Fruit fly (Drosophila melanogaster) whole organism, embryonic: Measurements from ENCODE around the gene mTTF.
A peak's percentile ranks its signal among the peaks of the same experiment; 100 is the strongest.

Experiments used
- Awh ChIP-seq: fragments of 200-800 bp; sonication (Bioruptor generic); IDR thresholded peaks from 2 replicates; pipeline ENCODE4, ENCODE4 v1.3.6; 2022; ENCODE audit warnings: missing biosample characterization, missing genetic modification characterization
- B-H1 ChIP-seq: fragments of 200-800 bp; sonication (Bioruptor generic); IDR thresholded peaks from 3 replicates; pipeline ENCODE4 v1.3.6; 2022; ENCODE audit warnings: missing biosample characterization, missing genetic modification characterization
- B-H2 ChIP-seq: fragments of 200-800 bp; sonication (Bioruptor generic); optimal IDR thresholded peaks from 2 replicates; lab custom pipeline; 2018; ENCODE audit warnings: missing biosample characterization, mild to moderate bottlenecking, missing genetic modification characterization
- CG10321 ChIP-seq: fragments of 200-800 bp; sonication (Bioruptor generic); IDR thresholded peaks from 2 replicates; pipeline ENCODE4 v1.3.6; 2022; ENCODE audit warnings: missing biosample characterization, missing genetic modification characterization
- CG10431 ChIP-seq: fragments of 200-800 bp; sonication (Bioruptor generic); optimal IDR thresholded peaks from 3 replicates; lab custom pipeline; 2018; ENCODE audit warnings: missing biosample characterization, mild to moderate bottlenecking, missing genetic modification characterization
- CG11247 ChIP-seq: fragments of 200-800 bp; sonication (Bioruptor generic); IDR thresholded peaks from 2 replicates; pipeline ENCODE4 v1.3.6; 2022; ENCODE audit warnings: missing biosample characterization, missing genetic modification characterization
- CG11504 ChIP-seq: fragments of 200-800 bp; sonication (Bioruptor generic); optimal IDR thresholded peaks from 3 replicates; lab custom pipeline; 2019; ENCODE audit warnings: missing biosample characterization, mild to moderate bottlenecking, missing genetic modification characterization, moderate library complexity
- CG11723 ChIP-seq: fragments of 200-800 bp; sonication (Bioruptor generic); optimal IDR thresholded peaks from 2 replicates; lab custom pipeline; 2017; ENCODE audit warnings: missing biosample characterization, mild to moderate bottlenecking, missing genetic modification characterization
- CG1233 ChIP-seq: fragments of 200-800 bp; sonication (Bioruptor generic); optimal IDR thresholded peaks from 4 replicates; lab custom pipeline; 2018; ENCODE audit warnings: missing biosample characterization, mild to moderate bottlenecking, missing genetic modification characterization
- CG14965 ChIP-seq: fragments of 200-800 bp; sonication (Bioruptor generic); optimal IDR thresholded peaks from 2 replicates; lab custom pipeline; 2016; ENCODE audit warnings: missing biosample characterization, missing genetic modification characterization, borderline replicate concordance
- CG17186 ChIP-seq: fragments of 200-800 bp; sonication (Bioruptor generic); optimal IDR thresholded peaks from 3 replicates; lab custom pipeline; 2017; ENCODE audit warnings: missing biosample characterization, missing genetic modification reagents, missing genetic modification characterization
- CG17328 ChIP-seq: fragments of 200-800 bp; sonication (Bioruptor generic); IDR thresholded peaks from 2 replicates; pipeline ENCODE4 v1.3.6; 2022; ENCODE audit warnings: missing biosample characterization, missing genetic modification characterization
- CG17568 ChIP-seq: fragments of 200-800 bp; sonication (Bioruptor generic); optimal IDR thresholded peaks from 2 replicates; lab custom pipeline; 2018; ENCODE audit warnings: missing biosample characterization, mild to moderate bottlenecking, missing genetic modification characterization, moderate library complexity
- CG17912 ChIP-seq: fragments of 200-800 bp; sonication (Bioruptor generic); optimal IDR thresholded peaks from 2 replicates; lab custom pipeline; 2018; ENCODE audit warnings: missing biosample characterization, mild to moderate bottlenecking, missing genetic modification characterization
- CG18764 ChIP-seq: fragments of 200-800 bp; sonication (Bioruptor generic); optimal IDR thresholded peaks from 3 replicates; lab custom pipeline; 2016; ENCODE audit warnings: missing biosample characterization, missing genetic modification characterization
- CG2678 ChIP-seq: fragments of 200-800 bp; sonication (Bioruptor generic); optimal IDR thresholded peaks from 3 replicates; lab custom pipeline; 2019; ENCODE audit warnings: missing biosample characterization, mild to moderate bottlenecking, missing genetic modification characterization, moderate library complexity
- CG31441 ChIP-seq: fragments of 200-800 bp; sonication (Bioruptor generic); IDR thresholded peaks from 2 replicates; pipeline ENCODE4 v1.3.6; 2022; ENCODE audit warnings: missing biosample characterization, missing genetic modification characterization
- CG34376 ChIP-seq: fragments of 200-800 bp; sonication (Bioruptor generic); optimal IDR thresholded peaks from 2 replicates; lab custom pipeline; 2018; ENCODE audit warnings: missing biosample characterization, mild to moderate bottlenecking, missing genetic modification characterization
- CG3726 ChIP-seq: fragments of 200-800 bp; sonication (Bioruptor generic); IDR thresholded peaks from 3 replicates; pipeline ENCODE4, ENCODE4 v1.3.6; 2022; ENCODE audit warnings: missing biosample characterization, missing genetic modification characterization
- CG5180 ChIP-seq: fragments of 200-800 bp; sonication (Bioruptor generic); optimal IDR thresholded peaks from 3 replicates; lab custom pipeline; 2017; ENCODE audit warnings: missing biosample characterization, missing genetic modification characterization, mild to moderate bottlenecking, moderate library complexity, missing genetic modification reagents
- CG6813 ChIP-seq: fragments of 200-800 bp; sonication (Bioruptor generic); optimal IDR thresholded peaks from 2 replicates; lab custom pipeline; 2017; ENCODE audit warnings: missing biosample characterization, missing genetic modification characterization, mild to moderate bottlenecking, moderate library complexity, missing genetic modification reagents
- CG7556 ChIP-seq: fragments of 200-800 bp; sonication (Bioruptor generic); optimal IDR thresholded peaks from 2 replicates; lab custom pipeline; 2017; ENCODE audit warnings: missing biosample characterization, mild to moderate bottlenecking, missing genetic modification characterization
- CG7928 ChIP-seq: fragments of 200-800 bp; sonication (Bioruptor generic); optimal IDR thresholded peaks from 2 replicates; lab custom pipeline; 2017; ENCODE audit warnings: missing biosample characterization, mild to moderate bottlenecking, missing genetic modification characterization
- CG8281 ChIP-seq: fragments of 200-800 bp; sonication (Bioruptor generic); optimal IDR thresholded peaks from 2 replicates; lab custom pipeline; 2018; ENCODE audit warnings: missing biosample characterization, mild to moderate bottlenecking, missing genetic modification characterization, moderate library complexity
- CG9609 ChIP-seq: fragments of 200-800 bp; sonication (Bioruptor generic); optimal IDR thresholded peaks from 3 replicates; lab custom pipeline; 2016; ENCODE audit warnings: missing biosample characterization, missing genetic modification characterization
- HHEX ChIP-seq: fragments of 200-800 bp; sonication (Bioruptor generic); optimal IDR thresholded peaks from 3 replicates; lab custom pipeline; 2017; ENCODE audit warnings: missing biosample characterization, mild to moderate bottlenecking, missing genetic modification characterization, missing genetic modification reagents
- HLH4C ChIP-seq: fragments of 200-800 bp; sonication (Bioruptor generic); IDR thresholded peaks from 3 replicates; pipeline ENCODE4 v1.3.6; 2022; ENCODE audit warnings: missing biosample characterization, missing genetic modification characterization; ENCODE audit not compliant: partially characterized antibody
- NfI ChIP-seq: fragments of 200-800 bp; sonication (Bioruptor generic); optimal IDR thresholded peaks from 3 replicates; lab custom pipeline; 2018; ENCODE audit warnings: missing biosample characterization, mild to moderate bottlenecking, missing genetic modification characterization, moderate library complexity
- Rfx ChIP-seq: fragments of 200-800 bp; sonication (Bioruptor generic); IDR thresholded peaks from 2 replicates; pipeline ENCODE4 v1.3.6; 2022; ENCODE audit warnings: missing biosample characterization, missing genetic modification characterization
- Taf1 ChIP-seq: fragments of 200-800 bp; sonication (Bioruptor generic); IDR thresholded peaks from 2 replicates; pipeline ENCODE4 v1.3.6; 2022; ENCODE audit warnings: missing biosample characterization, missing genetic modification characterization
- bsh ChIP-seq, 2 experiments: fragments of 200-800 bp; sonication (Bioruptor generic); optimal IDR thresholded peaks; 2 replicates each; lab custom pipeline; 2017 to 2018; ENCODE audit warnings: mild to moderate bottlenecking in 2 of 2, missing biosample characterization in 2 of 2, missing genetic modification characterization in 2 of 2, moderate library complexity in 1 of 2
- cad ChIP-seq: fragments of >200 bp; optimal IDR thresholded peaks from 2 replicates; lab custom pipeline; 2017; ENCODE audit warnings: missing biosample characterization, missing genetic modification characterization
- chm ChIP-seq: fragments of 200-800 bp; sonication (Bioruptor generic); IDR thresholded peaks from 2 replicates; pipeline ENCODE4 v1.3.6; 2022; ENCODE audit warnings: missing biosample characterization, missing genetic modification characterization
- ci ChIP-seq: fragments of 200-800 bp; sonication (Bioruptor generic); IDR thresholded peaks from 3 replicates; pipeline ENCODE4 v1.3.6; 2022; ENCODE audit warnings: missing biosample characterization, missing genetic modification characterization
- dysf ChIP-seq: fragments of 200-800 bp; sonication (Bioruptor generic); IDR thresholded peaks from 3 replicates; pipeline ENCODE4 v1.3.6; 2022; ENCODE audit warnings: missing biosample characterization, missing genetic modification characterization
- esg ChIP-seq: fragments of 200-800 bp; sonication (Bioruptor generic); conservative IDR thresholded peaks from 2 replicates; pipeline ENCODE4 v1.3.6; 2022; ENCODE audit warnings: missing biosample characterization, missing genetic modification characterization
- exex ChIP-seq: fragments of 200-800 bp; sonication (Bioruptor generic); optimal IDR thresholded peaks from 4 replicates; lab custom pipeline; 2018; ENCODE audit warnings: missing biosample characterization, mild to moderate bottlenecking, missing genetic modification characterization, moderate library complexity
- knrl ChIP-seq: fragments of 200-800 bp; sonication (Bioruptor generic); IDR thresholded peaks from 3 replicates; pipeline ENCODE4 v1.3.6; 2022; ENCODE audit warnings: missing biosample characterization, missing genetic modification characterization; ENCODE audit not compliant: partially characterized antibody
- lbe ChIP-seq: fragments of 200-800 bp; sonication (Bioruptor generic); optimal IDR thresholded peaks from 2 replicates; lab custom pipeline; 2016; ENCODE audit warnings: missing biosample characterization, mild to moderate bottlenecking, missing genetic modification characterization
- nerfin-1 ChIP-seq: fragments of 200-800 bp; sonication (Bioruptor generic); optimal IDR thresholded peaks from 3 replicates; lab custom pipeline; 2019; ENCODE audit warnings: missing biosample characterization, mild to moderate bottlenecking, missing genetic modification characterization, moderate library complexity
- phol ChIP-seq: fragments of 200-800 bp; sonication (Bioruptor generic); optimal IDR thresholded peaks from 3 replicates; lab custom pipeline; 2018; ENCODE audit warnings: missing biosample characterization, mild to moderate bottlenecking, missing genetic modification characterization, moderate library complexity
- prd ChIP-seq, 3 experiments: fragments of >200 bp in 2 of 3; fragments of 200-800 bp in 1 of 3; sonication (Bioruptor generic) in 1 of 3; optimal IDR thresholded peaks in 2 of 3; IDR thresholded peaks in 1 of 3; 2 replicates in 2 of 3; 3 replicates in 1 of 3; pipeline versions ENCODE4 v1.3.6 to Lab custom; 2017 to 2022; ENCODE audit warnings: missing biosample characterization in 1 of 3, missing genetic modification characterization in 1 of 3
- sima ChIP-seq: fragments of 200-800 bp; sonication (Bioruptor generic); optimal IDR thresholded peaks from 2 replicates; lab custom pipeline; 2016; ENCODE audit warnings: missing biosample characterization, missing genetic modification characterization
- sug ChIP-seq: fragments of 200-800 bp; optimal IDR thresholded peaks from 2 replicates; lab custom pipeline; 2019; ENCODE audit warnings: missing biosample characterization, mild to moderate bottlenecking, missing genetic modification characterization, moderate library complexity
- tx ChIP-seq: fragments of 200-800 bp; sonication (Bioruptor generic); optimal IDR thresholded peaks from 2 replicates; lab custom pipeline; 2016; ENCODE audit warnings: missing biosample characterization, missing genetic modification characterization
- unpg ChIP-seq: fragments of 200-800 bp; sonication (Bioruptor generic); optimal IDR thresholded peaks from 3 replicates; lab custom pipeline; 2018; ENCODE audit warnings: missing biosample characterization, mild to moderate bottlenecking, missing genetic modification characterization, moderate library complexity
- vnd ChIP-seq: fragments of 200-800 bp; sonication (Bioruptor generic); IDR thresholded peaks from 3 replicates; pipeline ENCODE4 v1.3.6; 2022; ENCODE audit warnings: missing biosample characterization, missing genetic modification characterization; ENCODE audit not compliant: partially characterized antibody
- zen ChIP-seq: fragments of 200-800 bp; sonication (Bioruptor generic); optimal IDR thresholded peaks from 3 replicates; lab custom pipeline; 2018; ENCODE audit warnings: missing biosample characterization, mild to moderate bottlenecking, missing genetic modification characterization, moderate library complexity

The mTTF gene

dm6 chr2L:14394298-14395064 lies 45.9 kb upstream of the mTTF start (continued):
- TF ChIP-seq unpg (GFP tag; lab: Kevin White, UChicago) (peak; percentile 63), CG17328 (GFP tag; lab: Robert Waterston, UW) (no peak), HLH4C (GFP tag; lab: Robert Waterston, UW) (no peak), sug (peak; percentile 76), dysf (peak; percentile 19; the same call in 1 of the 3 replicates), Taf1 (GFP tag; lab: Robert Waterston, UW) (no peak), knrl (GFP tag; lab: Robert Waterston, UW) (no peak), CG31441 (GFP tag; lab: Robert Waterston, UW) (peak; percentile 75), esg (no peak), CG11247 (GFP tag; lab: Robert Waterston, UW) (no peak), B-H1 (GFP tag; lab: Robert Waterston, UW) (no peak), bsh (GFP tag; optimal IDR thresholded peaks at IDR 0.05; lab: Kevin White, UChicago) (peak in 1 of 2 experiments; percentile 24), prd (optimal IDR thresholded peaks at IDR 0.05; lab: Kevin White, UChicago) (no peak), prd (GFP tag; IDR thresholded peaks at IDR 0.05; lab: Robert Waterston, UW) (peak; percentile 31; the same call in 1 of the 3 replicates), CG8281 (tag; lab: Kevin White, UChicago) (peak; percentile 67), HHEX (GFP tag; lab: Kevin White, UChicago) (peak; percentile 58), chm (GFP tag; lab: Robert Waterston, UW) (peak; percentile 14; the same call in 1 of the 2 replicates), lbe (GFP tag; lab: Kevin White, UChicago) (no peak), CG14965 (no peak), CG2678 (peak; percentile 73), CG11504 (tag; lab: Kevin White, UChicago) (peak; percentile 31), CG17568 (peak; percentile 23), tx (GFP tag; lab: Kevin White, UChicago) (no peak), B-H2 (GFP tag; lab: Kevin White, UChicago) (peak; percentile 77), CG6813 (GFP tag; lab: Kevin White, UChicago) (peak; percentile 13), CG18764 (GFP tag; lab: Kevin White, UChicago) (no peak), CG11723 (GFP tag; lab: Kevin White, UChicago) (no peak), Rfx (GFP tag; lab: Robert Waterston, UW) (no peak), CG7556 (GFP tag; lab: Kevin White, UChicago) (peak; percentile 13), vnd (GFP tag; lab: Robert Waterston, UW) (no peak), cad (GFP tag; lab: Kevin White, UChicago) (peak; percentile 65), nerfin-1 (tag; lab: Kevin White, UChicago) (peak; percentile 40), zen (tag; lab: Kevin White, UChicago) (no peak), phol (tag; lab: Kevin White, UChicago) (peak; percentile 19), sima (GFP tag; lab: Kevin White, UChicago) (no peak), CG9609 (GFP tag; lab: Kevin White, UChicago) (no peak), CG3726 (GFP tag; lab: Robert Waterston, UW) (no peak), CG17912 (GFP tag; lab: Kevin White, UChicago) (peak; percentile 63), CG34376 (peak; percentile 68), Awh (GFP tag; lab: Robert Waterston, UW) (peak; percentile 44; the same call in 1 of the 2 replicates), CG5180 (peak; percentile 39), ci (GFP tag; lab: Robert Waterston, UW) (peak; percentile 32; the same call in 2 of the 3 replicates), CG10431 (GFP tag; lab: Kevin White, UChicago) (peak; percentile 65), NfI (GFP tag; lab: Kevin White, UChicago) (peak; percentile 33), CG1233 (peak; percentile 29), CG10321 (GFP tag; lab: Robert Waterston, UW) (no peak), CG7928 (peak; percentile 28), exex (tag; lab: Kevin White, UChicago) (peak; percentile 88), CG17186 (GFP tag; lab: Kevin White, UChicago) (no peak)
